Fruit fly (Drosophila melanogaster) Kc167 (cell line): ENCODE measurements around the gene CG13137.

Experiments used
- Sin3A ChIP-seq: fragments of >200 bp; optimal IDR thresholded peaks from 2 replicates; lab custom pipeline; 2018; ENCODE audit warnings: missing external identifiers
- h ChIP-seq: fragments of >200 bp; optimal IDR thresholded peaks from 3 replicates; lab custom pipeline; 2018; ENCODE audit warnings: missing external identifiers
- psq ChIP-seq: fragments of >200 bp; optimal IDR thresholded peaks from 2 replicates; lab custom pipeline; 2017; ENCODE audit warnings: missing external identifiers

DNA sequence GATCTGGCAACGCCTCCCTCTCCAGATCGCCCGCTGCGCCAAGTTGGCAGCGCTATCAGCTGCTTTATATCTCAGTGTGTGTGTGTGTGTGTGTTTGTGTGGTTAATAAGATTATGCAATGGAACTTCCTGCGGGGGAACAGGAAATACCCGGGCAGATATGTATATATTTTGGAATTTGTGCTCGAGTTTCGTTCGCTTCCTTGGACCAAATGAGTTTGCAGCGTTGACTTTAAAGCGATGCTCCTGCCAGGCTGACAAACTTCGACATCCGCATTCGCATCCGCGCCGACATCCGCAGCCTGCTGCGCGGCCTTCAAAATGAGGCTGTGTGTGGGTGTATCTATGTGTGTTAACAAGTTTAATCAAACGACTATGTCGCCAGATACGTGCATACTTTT is 29.2 kb upstream of the CG13137 start:
- TF ChIP-seq psq: no peak
- TF ChIP-seq h (lab: Kevin White, UChicago): no peak
- TF ChIP-seq Sin3A (lab: Kevin White, UChicago): no peak
